Worm (Caenorhabditis elegans) whole organism, L2 larva: ENCODE results near the gene srx-90.

Experiments used
- C34F6.9 ChIP-seq: fragments of 150-350 bp; optimal IDR thresholded peaks from 2 replicates; lab custom pipeline; 2014; ENCODE audit warnings: missing biosample characterization, missing genetic modification characterization
- F13H6.1 ChIP-seq: sonication (generic microtip); optimal IDR thresholded peaks from 2 replicates; lab custom pipeline; 2016; ENCODE audit warnings: missing genetic modification characterization, missing compliant biosample characterization
- R02D3.7 ChIP-seq: fragments of 150-350 bp; optimal IDR thresholded peaks from 2 replicates; lab custom pipeline; 2014; ENCODE audit warnings: missing biosample characterization, missing genetic modification characterization
- Y55F3AM.14 ChIP-seq: fragments of 200-800 bp; sonication (Bioruptor generic); optimal IDR thresholded peaks from 2 replicates; lab custom pipeline; 2018; ENCODE audit warnings: mild to moderate bottlenecking, missing genetic modification characterization, missing compliant biosample characterization
- ZK546.5 ChIP-seq: sonication (generic microtip); optimal IDR thresholded peaks from 2 replicates; lab custom pipeline; 2017; ENCODE audit warnings: missing biosample characterization, missing genetic modification characterization
- alr-1 ChIP-seq: fragments of 150-350 bp; optimal IDR thresholded peaks from 2 replicates; lab custom pipeline; 2014; ENCODE audit warnings: missing biosample characterization, missing genetic modification characterization
- aly-2 ChIP-seq: fragments of 150-350 bp; optimal IDR thresholded peaks from 2 replicates; lab custom pipeline; 2014; ENCODE audit warnings: missing biosample characterization, missing genetic modification characterization
- ama-1 ChIP-seq: fragments of 150-350 bp; optimal IDR thresholded peaks from 2 replicates; lab custom pipeline; 2018; ENCODE audit warnings: inconsistent platforms
- blmp-1 ChIP-seq: sonication (generic microtip); optimal IDR thresholded peaks from 2 replicates; lab custom pipeline; 2017; ENCODE audit warnings: missing genetic modification characterization, mild to moderate bottlenecking, missing compliant biosample characterization, antibody characterized with exemption, moderate library complexity; ENCODE audit not compliant: insufficient read depth
- ceh-16 ChIP-seq: fragments of 150-350 bp; optimal IDR thresholded peaks from 2 replicates; lab custom pipeline; 2014; ENCODE audit warnings: missing biosample characterization, missing genetic modification characterization
- ceh-82 ChIP-seq: fragments of 150-350 bp; optimal IDR thresholded peaks from 2 replicates; lab custom pipeline; 2014; ENCODE audit warnings: missing biosample characterization, missing genetic modification characterization
- crh-2 ChIP-seq: sonication (generic microtip); optimal IDR thresholded peaks from 2 replicates; lab custom pipeline; 2017; ENCODE audit warnings: missing biosample characterization, missing genetic modification characterization
- dmd-4 ChIP-seq: sonication (generic microtip); optimal IDR thresholded peaks from 2 replicates; lab custom pipeline; 2017; ENCODE audit warnings: missing biosample characterization, missing genetic modification characterization
- egl-27 ChIP-seq: sonication (generic microtip); optimal IDR thresholded peaks from 3 replicates; lab custom pipeline; 2017; ENCODE audit warnings: missing biosample characterization, missing genetic modification reagents, missing genetic modification characterization
- elt-1 ChIP-seq: fragments of 150-350 bp; optimal IDR thresholded peaks from 2 replicates; lab custom pipeline; 2014; ENCODE audit warnings: missing biosample characterization, missing genetic modification characterization
- elt-3 ChIP-seq: sonication (generic microtip); optimal IDR thresholded peaks from 2 replicates; lab custom pipeline; 2017; ENCODE audit warnings: missing biosample characterization, missing genetic modification characterization
- fos-1 ChIP-seq: fragments of 150-350 bp; optimal IDR thresholded peaks from 2 replicates; lab custom pipeline; 2014; ENCODE audit warnings: missing biosample characterization, missing genetic modification characterization
- gmeb-1 ChIP-seq: fragments of 150-350 bp; optimal IDR thresholded peaks from 2 replicates; lab custom pipeline; 2014; ENCODE audit warnings: missing biosample characterization, missing genetic modification characterization
- lin-11 ChIP-seq: fragments of 150-350 bp; sonication (generic microtip); optimal IDR thresholded peaks from 2 replicates; lab custom pipeline; 2014; ENCODE audit warnings: missing biosample characterization, missing genetic modification characterization, inconsistent platforms, mixed read lengths
- lin-13 ChIP-seq: fragments of 150-350 bp; optimal IDR thresholded peaks from 2 replicates; lab custom pipeline; 2014; ENCODE audit warnings: missing biosample characterization, missing genetic modification reagents, missing genetic modification characterization
- lin-39 ChIP-seq: fragments of 150-350 bp; optimal IDR thresholded peaks from 2 replicates; lab custom pipeline; 2014; ENCODE audit warnings: missing biosample characterization, missing genetic modification reagents, missing genetic modification characterization
- lsy-2 ChIP-seq, 2 experiments: fragments of 150-350 bp in 1 of 2; sonication (generic microtip) in 1 of 2; optimal IDR thresholded peaks; 2 replicates each; lab custom pipeline; 2014 to 2017; ENCODE audit warnings: missing biosample characterization in 2 of 2, missing genetic modification characterization in 2 of 2
- mab-5 ChIP-seq: fragments of 150-350 bp; optimal IDR thresholded peaks from 2 replicates; lab custom pipeline; 2014; ENCODE audit warnings: missing biosample characterization, missing genetic modification characterization
- mbf-1 ChIP-seq: sonication (generic microtip); optimal IDR thresholded peaks from 2 replicates; lab custom pipeline; 2017; ENCODE audit warnings: missing biosample characterization, missing genetic modification characterization
- mdl-1 ChIP-seq, 2 experiments: fragments of 150-350 bp in 1 of 2; sonication (generic microtip) in 1 of 2; optimal IDR thresholded peaks; 2 replicates each; lab custom pipeline; 2017; ENCODE audit warnings: missing biosample characterization in 2 of 2, missing genetic modification characterization in 2 of 2
- nhr-10 ChIP-seq: sonication (generic microtip); optimal IDR thresholded peaks from 2 replicates; lab custom pipeline; 2017; ENCODE audit warnings: missing biosample characterization, missing genetic modification characterization
- nhr-12 ChIP-seq: fragments of 150-350 bp; optimal IDR thresholded peaks from 2 replicates; lab custom pipeline; 2014; ENCODE audit warnings: missing biosample characterization, missing genetic modification characterization
- nhr-129 ChIP-seq: fragments of 150-350 bp; optimal IDR thresholded peaks from 2 replicates; lab custom pipeline; 2014; ENCODE audit warnings: missing biosample characterization, missing genetic modification characterization
- nhr-21 ChIP-seq: fragments of 150-350 bp; optimal IDR thresholded peaks from 2 replicates; lab custom pipeline; 2014; ENCODE audit warnings: missing biosample characterization, missing genetic modification characterization
- nhr-25 ChIP-seq: fragments of 150-350 bp; sonication (generic microtip); optimal IDR thresholded peaks from 3 replicates; lab custom pipeline; 2014; ENCODE audit warnings: missing biosample characterization, missing genetic modification characterization
- nhr-6 ChIP-seq: fragments of 150-350 bp; optimal IDR thresholded peaks from 2 replicates; lab custom pipeline; 2014; ENCODE audit warnings: missing biosample characterization, missing genetic modification characterization
- nhr-77 ChIP-seq: fragments of 150-350 bp; optimal IDR thresholded peaks from 2 replicates; lab custom pipeline; 2014; ENCODE audit warnings: missing biosample characterization, missing genetic modification characterization
- peb-1 ChIP-seq: fragments of 150-350 bp; optimal IDR thresholded peaks from 2 replicates; lab custom pipeline; 2014; ENCODE audit warnings: missing biosample characterization, missing genetic modification characterization
- sem-4 ChIP-seq: fragments of 150-350 bp; optimal IDR thresholded peaks from 2 replicates; lab custom pipeline; 2014; ENCODE audit warnings: missing biosample characterization, missing genetic modification reagents, missing genetic modification characterization
- skn-1 ChIP-seq: sonication (generic microtip); optimal IDR thresholded peaks from 2 replicates; lab custom pipeline; 2017; ENCODE audit warnings: missing biosample characterization, missing genetic modification characterization
- sma-3 ChIP-seq: sonication (generic microtip); optimal IDR thresholded peaks from 2 replicates; lab custom pipeline; 2016; ENCODE audit warnings: missing genetic modification reagents, missing genetic modification characterization, missing compliant biosample characterization
- sma-9 ChIP-seq, 2 experiments: fragments of 150-350 bp in 1 of 2; sonication (generic microtip) in 1 of 2; optimal IDR thresholded peaks; 2 replicates each; lab custom pipeline; 2014 to 2016; ENCODE audit warnings: missing genetic modification characterization in 2 of 2, mild to moderate bottlenecking in 1 of 2, missing biosample characterization in 1 of 2, missing compliant biosample characterization in 1 of 2, missing genetic modification reagents in 1 of 2, moderate library complexity in 1 of 2
- snpc-4 ChIP-seq: fragments of 150-350 bp; optimal IDR thresholded peaks from 2 replicates; lab custom pipeline; 2014; ENCODE audit warnings: missing biosample characterization, missing genetic modification characterization
- unc-55 ChIP-seq: fragments of 150-350 bp; sonication (generic microtip); optimal IDR thresholded peaks from 3 replicates; lab custom pipeline; 2014; ENCODE audit warnings: missing biosample characterization, missing genetic modification reagents, missing genetic modification characterization
- unc-62 ChIP-seq: fragments of 150-350 bp; optimal IDR thresholded peaks from 2 replicates; lab custom pipeline; 2014; ENCODE audit warnings: missing biosample characterization, missing genetic modification reagents, missing genetic modification characterization
- zag-1 ChIP-seq: fragments of 150-350 bp; optimal IDR thresholded peaks from 2 replicates; lab custom pipeline; 2014; ENCODE audit warnings: missing biosample characterization, missing genetic modification characterization
- ztf-1 ChIP-seq: fragments of 200-800 bp; sonication (Bioruptor generic); conservative IDR thresholded peaks from 2 replicates; pipeline ENCODE4 v1.3.6; 2022; ENCODE audit warnings: missing genetic modification characterization, missing compliant biosample characterization
- ztf-11 ChIP-seq: sonication (generic microtip); optimal IDR thresholded peaks from 2 replicates; lab custom pipeline; 2017; ENCODE audit warnings: missing biosample characterization, missing genetic modification characterization
- ztf-4 ChIP-seq: fragments of 150-350 bp; optimal IDR thresholded peaks from 2 replicates; lab custom pipeline; 2014; ENCODE audit warnings: missing biosample characterization, missing genetic modification characterization

The srx-90 gene

ce11 chrV:11533365-11533949 lies 47.5 kb upstream of the srx-90 start:
- TF ChIP-seq zag-1 (tag; lab: Kevin White, UChicago) (no peak), nhr-6 (no peak), ZK546.5 (no peak), nhr-10 (tag; lab: Kevin White, UChicago) (no peak)

- TF ChIP-seq elt-1 (tag; lab: Kevin White, UChicago) (no peak), mab-5 (no peak), elt-3 (no peak), ama-1 (lab: Kevin White, UChicago) (no peak), nhr-129 (tag; lab: Kevin White, UChicago) (peak; percentile 58), alr-1 (tag; lab: Kevin White, UChicago) (no peak), ZK546.5 (no peak), ztf-4 (tag; lab: Kevin White, UChicago) (no peak), ztf-1 (GFP tag; lab: Robert Waterston, UW) (no peak), dmd-4 (tag; lab: Kevin White, UChicago) (no peak), F13H6.1 (peak; percentile 7), nhr-77 (no peak), lsy-2 (tag; optimal IDR thresholded peaks at IDR 0.05; lab: Kevin White, UChicago) (peak in 1 of 2 experiments; percentile 29), sma-3 (peak; percentile 43), crh-2 (tag; lab: Kevin White, UChicago) (peak; percentile 60), ceh-16 (tag; lab: Kevin White, UChicago) (no peak), C34F6.9 (tag; lab: Kevin White, UChicago) (no peak), nhr-25 (tag; lab: Kevin White, UChicago) (peak; percentile 50), sem-4 (tag; lab: Kevin White, UChicago) (no peak), egl-27 (tag; lab: Kevin White, UChicago) (peak; percentile 19), mdl-1 (tag; optimal IDR thresholded peaks at IDR 0.05; lab: Kevin White, UChicago) (no peak), lin-39 (tag; lab: Kevin White, UChicago) (no peak), unc-62 (no peak), nhr-12 (tag; lab: Kevin White, UChicago) (no peak), blmp-1 (peak; percentile 96), mbf-1 (tag; lab: Kevin White, UChicago) (no peak), fos-1 (tag; lab: Kevin White, UChicago) (peak; percentile 93), ceh-82 (no peak), sma-9 (GFP tag; optimal IDR thresholded peaks at IDR 0.05; lab: Kevin White, UChicago) (peak; percentile 87), sma-9 (tag; optimal IDR thresholded peaks at IDR 0.05; lab: Kevin White, UChicago) (no peak), nhr-21 (tag; lab: Kevin White, UChicago) (peak; percentile 56), nhr-6 (no peak), snpc-4 (no peak), skn-1 (tag; lab: Kevin White, UChicago) (no peak), gmeb-1 (peak; percentile 65), Y55F3AM.14 (GFP tag; lab: Kevin White, UChicago) (no peak)
These were observed 46.3 kb upstream of the srx-90 start for ce11 chrV:11534495-11535189.

- TF ChIP-seq alr-1 (tag; lab: Kevin White, UChicago) (no peak), C34F6.9 (tag; lab: Kevin White, UChicago) (peak; percentile 26), aly-2 (tag; lab: Kevin White, UChicago) (no peak), lin-13 (no peak), blmp-1 (no peak), lsy-2 (tag; optimal IDR thresholded peaks at IDR 0.05; lab: Kevin White, UChicago) (peak in 1 of 2 experiments; percentile 27), ztf-11 (tag; lab: Kevin White, UChicago) (no peak), lin-11 (tag; lab: Kevin White, UChicago) (no peak), mab-5 (peak; percentile 19), mbf-1 (tag; lab: Kevin White, UChicago) (no peak), nhr-129 (tag; lab: Kevin White, UChicago) (peak; percentile 38), R02D3.7 (tag; lab: Kevin White, UChicago) (no peak), fos-1 (tag; lab: Kevin White, UChicago) (peak; percentile 70), elt-1 (tag; lab: Kevin White, UChicago) (no peak), nhr-21 (tag; lab: Kevin White, UChicago) (no peak), nhr-6 (no peak), crh-2 (tag; lab: Kevin White, UChicago) (peak; percentile 60), gmeb-1 (no peak), egl-27 (tag; lab: Kevin White, UChicago) (no peak), sem-4 (tag; lab: Kevin White, UChicago) (peak; percentile 16), nhr-77 (no peak), F13H6.1 (peak; percentile 64), elt-3 (no peak), nhr-25 (tag; lab: Kevin White, UChicago) (no peak), ZK546.5 (no peak), unc-55 (GFP tag; lab: Kevin White, UChicago) (no peak), sma-9 (GFP tag; optimal IDR thresholded peaks at IDR 0.05; lab: Kevin White, UChicago) (peak; percentile 68), sma-9 (tag; optimal IDR thresholded peaks at IDR 0.05; lab: Kevin White, UChicago) (no peak), peb-1 (tag; lab: Kevin White, UChicago) (no peak)
- TF ChIP-seq, all 48 proteins: peak for 9
These were observed 45.3 kb upstream of the srx-90 start for ce11 chrV:11535504-11536062.
